Worm (Caenorhabditis elegans): ENCODE data around the gene aat-2.

ce11 chrV:9293359-9293758 lies 47.2 kb upstream of the aat-2 start:
- TF ChIP-seq unc-62 (GFP tag; optimal IDR thresholded peaks at IDR 0.05) (no peak), blmp-1 (tag; optimal IDR thresholded peaks at IDR 0.05) (no peak), nhr-28 (tag; optimal IDR thresholded peaks at IDR 0.05) (no peak), tbx-8 (GFP tag; optimal IDR thresholded peaks at IDR 0.05) (no peak), elt-3 (tag; optimal IDR thresholded peaks at IDR 0.05) (no peak), nhr-12 (tag; optimal IDR thresholded peaks at IDR 0.05) (no peak), snpc-4 (tag; optimal IDR thresholded peaks at IDR 0.05) (no peak), pha-4 (tag; optimal IDR thresholded peaks at IDR 0.05) (no peak), mab-5 (tag; optimal IDR thresholded peaks at IDR 0.05) (no peak), mep-1 (tag; optimal IDR thresholded peaks at IDR 0.05) (no peak), lin-32 (GFP tag; optimal IDR thresholded peaks at IDR 0.05) (no peak), drap-1 (GFP tag; optimal IDR thresholded peaks at IDR 0.05) (peak; percentile 29), cnd-1 (tag; optimal IDR thresholded peaks at IDR 0.05) (peak; percentile 1)

Data from whole organism, mixed stage, embryonic.